Worm (Caenorhabditis elegans) whole organism, L4/young adult: Measurements from ENCODE around the gene cki-2.

Source experiments
- W03F9.2 ChIP-seq: fragments of 150-350 bp; optimal IDR thresholded peaks from 2 replicates; lab custom pipeline; 2014; ENCODE audit warnings: missing biosample characterization, missing genetic modification characterization
- dao-5 ChIP-seq: sonication (generic microtip); optimal IDR thresholded peaks from 2 replicates; lab custom pipeline; 2016; ENCODE audit warnings: missing genotype, missing genetic modification characterization, moderate library complexity, missing compliant biosample characterization
- him-1 ChIP-seq: sonication (generic microtip); optimal IDR thresholded peaks from 2 replicates; lab custom pipeline; 2016; ENCODE audit warnings: missing genotype, missing genetic modification reagents, missing genetic modification characterization, missing compliant biosample characterization

cki-2 gene

DNA sequence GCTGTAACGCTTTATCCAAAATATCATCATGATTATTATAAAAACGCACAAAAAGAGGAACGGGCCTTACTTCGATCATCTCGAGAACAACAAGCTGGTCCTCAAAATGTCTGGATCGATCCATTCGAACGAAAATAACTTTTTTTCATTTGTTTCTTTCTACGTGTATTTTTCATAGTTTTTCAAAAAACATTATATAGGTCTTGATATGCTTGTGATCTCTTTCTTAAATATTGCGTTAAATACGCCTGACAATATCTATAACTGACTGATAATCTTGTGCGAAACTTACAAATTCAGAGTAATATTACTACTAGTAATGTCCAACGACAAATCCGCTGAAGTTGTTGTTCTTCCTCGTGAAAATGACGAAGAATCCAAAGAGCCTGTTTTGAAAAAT, 41.8 kb downstream of the cki-2 start, which contains the start of gene sds-22:
Gene sds-22 (plus strand): TSS at position 301 of the 400 bp plus-strand sequence.
- no peak for TF ChIP-seq him-1 (tag; lab: Kevin White, UChicago)
- no peak for TF ChIP-seq dao-5
- TF ChIP-seq W03F9.2 = no peak

ce11 chrII:7860221-7860928, 44.1 kb downstream of the cki-2 start, which contains the start of gene lin-5:
Gene lin-5 (plus strand): TSS chrII:7860574.
- TF ChIP-seq W03F9.2 (peak; percentile 68), dao-5 (no peak)

DNA sequence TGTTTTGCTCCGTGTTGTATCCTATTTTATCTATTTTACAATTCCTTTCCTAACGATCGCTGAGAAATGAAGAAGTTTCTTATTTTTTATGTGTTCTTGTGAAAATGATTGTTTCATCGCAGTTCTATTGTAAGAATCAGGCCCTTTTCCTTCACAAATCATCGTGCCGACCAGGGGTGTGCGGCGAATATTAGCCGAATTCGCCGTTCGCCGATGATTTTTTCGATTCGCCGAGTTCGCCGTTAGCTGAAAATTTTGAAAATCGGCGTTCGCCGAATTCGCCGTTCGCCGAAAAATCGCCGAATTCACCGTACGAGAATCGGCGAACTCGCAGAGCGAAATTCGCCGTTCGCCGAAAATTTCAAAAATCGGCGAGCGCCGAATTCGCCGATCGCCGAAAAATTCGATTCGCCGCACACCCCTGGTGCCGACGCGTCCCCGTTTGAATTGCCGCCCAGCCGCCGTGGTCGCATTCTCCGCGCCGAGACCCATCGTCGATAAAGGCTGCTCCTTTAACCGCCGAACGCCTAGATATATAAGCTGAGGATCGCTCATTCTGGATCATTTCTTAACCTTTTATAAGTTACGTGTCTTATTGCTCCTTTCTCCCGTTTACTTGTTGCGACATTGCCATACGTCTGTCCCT, 47.3 kb downstream of the cki-2 start:
- TF ChIP-seq W03F9.2 (no peak), him-1 (tag; lab: Kevin White, UChicago) (no peak), dao-5 (no peak)

DNA sequence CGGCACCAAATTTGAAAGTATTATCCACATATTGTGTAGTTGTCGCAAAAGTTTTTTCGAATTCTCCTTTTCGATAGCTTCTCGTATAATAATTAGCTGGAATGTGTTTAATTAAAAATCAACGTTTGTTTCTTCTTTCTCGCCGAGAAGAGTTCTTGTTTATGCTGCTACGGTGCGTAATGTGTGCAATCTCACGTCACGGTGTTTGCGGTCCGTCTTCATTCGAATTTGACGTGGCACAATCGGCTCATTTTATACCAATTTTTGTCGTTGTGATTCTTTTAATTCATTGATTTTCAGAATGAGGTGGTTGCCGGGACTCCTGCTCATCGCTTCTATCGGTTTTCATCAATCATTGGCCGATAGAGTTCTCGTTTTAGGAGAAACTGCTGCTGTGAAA, 47.9 kb downstream of the cki-2 start, which contains the start of gene ostb-1:
Gene ostb-1 (plus strand): TSS at position 301 of the 400 bp plus-strand sequence.
- TF ChIP-seq him-1 (tag; lab: Kevin White, UChicago) = no peak
- TF ChIP-seq W03F9.2 = no peak
- TF ChIP-seq dao-5 = no peak

DNA sequence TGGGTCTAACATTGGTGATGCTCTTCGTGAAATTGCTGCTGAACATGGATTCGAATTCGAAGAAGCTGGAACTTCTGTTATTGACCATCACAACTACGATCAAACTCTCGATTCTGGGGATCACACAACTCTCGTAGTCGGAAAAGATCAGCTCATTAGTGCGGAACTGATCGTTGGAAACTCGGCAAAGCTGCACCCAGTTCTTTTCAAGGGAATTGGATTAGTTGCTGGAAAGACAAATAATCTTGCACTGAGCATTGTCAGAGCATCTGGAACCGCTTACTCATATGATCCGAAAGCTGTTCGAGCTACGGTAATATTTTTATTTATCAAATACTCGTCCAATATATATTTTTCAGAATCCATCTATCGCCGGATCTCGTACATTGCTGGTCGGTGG, 48.6 kb downstream of the cki-2 start:
- no peak for TF ChIP-seq W03F9.2
- no peak for TF ChIP-seq him-1 (tag; lab: Kevin White, UChicago)
- no peak for TF ChIP-seq dao-5

ce11 chrII:7866081-7866480, 49.8 kb downstream of the cki-2 start:
- no peak for TF ChIP-seq dao-5
- no peak for TF ChIP-seq W03F9.2
